Fruit fly (Drosophila melanogaster): ENCODE data around the gene Nuak.

The Nuak gene

dm6 chr3R:10353932-10354703 is 90.0 kb downstream of the Nuak start (continued):
- TF ChIP-seq Sox100B (GFP tag; optimal IDR thresholded peaks at IDR 0.05) (peak; percentile 29), croc (GFP tag; conservative IDR thresholded peaks at IDR 0.05) (peak; percentile 27; the same call in 2 of the 3 replicates), CG18619 (GFP tag; optimal IDR thresholded peaks at IDR 0.05) (peak; percentile 6), sd (tag; optimal IDR thresholded peaks at IDR 0.05) (peak; percentile 9), CG15696 (tag; optimal IDR thresholded peaks at IDR 0.05) (peak; percentile 81), CG11504 (tag; optimal IDR thresholded peaks at IDR 0.05) (peak; percentile 67), CG7556 (GFP tag; optimal IDR thresholded peaks at IDR 0.05) (peak; percentile 46), Kr (GFP tag; optimal IDR thresholded peaks at IDR 0.05) (peak; percentile 58), HLHmδ (GFP tag; optimal IDR thresholded peaks at IDR 0.05) (peak; percentile 28), grau (tag; optimal IDR thresholded peaks at IDR 0.05) (peak; percentile 99), Hr3 (GFP tag; optimal IDR thresholded peaks at IDR 0.05) (no peak), Fer1 (GFP tag; optimal IDR thresholded peaks at IDR 0.05) (peak; percentile 24), sens (GFP tag) (peak; percentile 81), pros (GFP tag; optimal IDR thresholded peaks at IDR 0.05) (peak; percentile 96), H2.0 (GFP tag; IDR thresholded peaks at IDR 0.05) (no peak), CG1602 (GFP tag; optimal IDR thresholded peaks at IDR 0.05) (peak; percentile 35), CG2202 (tag; optimal IDR thresholded peaks at IDR 0.05) (peak; percentile 41), lola (GFP tag; optimal IDR thresholded peaks at IDR 0.05) (peak in 1 of 3 experiments; percentile 78), trem (tag; optimal IDR thresholded peaks at IDR 0.05) (peak; percentile 45), zen (tag; optimal IDR thresholded peaks at IDR 0.05) (peak; percentile 29), phol (tag; optimal IDR thresholded peaks at IDR 0.05) (peak; percentile 57), Ets97D (GFP tag; optimal IDR thresholded peaks at IDR 0.05) (no peak), dmrt99B (tag; optimal IDR thresholded peaks at IDR 0.05) (peak; percentile 54), Hr51 (GFP tag; optimal IDR thresholded peaks at IDR 0.05) (peak in 1 of 2 experiments; percentile 15)

DNA sequence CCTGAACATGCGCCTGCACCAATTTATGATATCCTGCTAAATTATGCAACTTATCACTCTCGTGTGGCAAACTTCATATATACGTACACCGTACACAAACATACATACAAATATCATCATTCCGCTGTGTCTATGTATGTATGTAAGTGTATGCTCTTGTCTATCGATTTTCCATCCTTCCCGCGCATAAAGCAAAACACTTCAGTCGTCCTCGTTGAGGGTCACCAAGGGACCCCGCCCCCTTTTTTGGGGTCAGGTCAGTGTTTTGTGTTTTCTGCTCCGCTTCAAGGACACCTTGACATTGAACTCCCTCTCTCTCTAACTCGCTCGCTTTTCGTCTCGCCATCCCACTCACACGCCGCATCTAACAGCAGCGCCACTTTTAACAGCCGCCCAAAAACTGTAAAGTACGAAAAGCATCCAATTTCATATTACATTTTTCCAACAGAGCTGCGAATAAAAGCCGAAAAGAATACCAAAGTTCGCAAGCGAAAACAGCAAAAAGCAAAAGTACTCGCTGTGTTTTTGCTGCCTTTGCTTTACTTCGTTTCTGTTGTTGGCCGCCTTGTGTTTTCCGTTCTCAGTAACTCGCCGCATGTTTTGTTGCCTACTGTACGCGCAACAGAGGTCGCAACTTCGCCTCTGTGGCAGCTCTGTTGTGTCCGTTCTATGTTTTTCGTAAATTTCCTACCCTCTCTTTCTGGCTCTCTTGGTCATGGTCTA is 91.9 kb downstream of the Nuak start:
- peak; percentile 18 for TF ChIP-seq Deaf1 (tag; optimal IDR thresholded peaks at IDR 0.05)
- TF ChIP-seq CkIIα-i1 (GFP tag; IDR thresholded peaks at IDR 0.05): no peak
- TF ChIP-seq ttk (GFP tag; IDR thresholded peaks at IDR 0.05): no peak
- TF ChIP-seq abd-A (tag; optimal IDR thresholded peaks at IDR 0.05): peak; percentile 85
- peak; percentile 84 for TF ChIP-seq ERR (GFP tag; optimal IDR thresholded peaks at IDR 0.05)
- peak; percentile 47 for TF ChIP-seq Med (GFP tag)
- TF ChIP-seq Hr51 (GFP tag; optimal IDR thresholded peaks at IDR 0.05): peak in 1 of 2 experiments; percentile 56
- no peak for TF ChIP-seq trh (GFP tag; optimal IDR thresholded peaks at IDR 0.05)
- peak; percentile 4 for TF ChIP-seq CG15479 (GFP tag; optimal IDR thresholded peaks at IDR 0.05)
- TF ChIP-seq CG12155 (GFP tag; optimal IDR thresholded peaks at IDR 0.05): peak; percentile 68
- peak; percentile 6 for TF ChIP-seq Nf-YC (tag; optimal IDR thresholded peaks at IDR 0.05)
- TF ChIP-seq br (optimal IDR thresholded peaks at IDR 0.05): no peak
- TF ChIP-seq CG34422 (GFP tag; IDR thresholded peaks at IDR 0.05): no peak
- peak; percentile 96 for TF ChIP-seq onecut (GFP tag; IDR thresholded peaks at IDR 0.05)
- TF ChIP-seq CG6854 (GFP tag; optimal IDR thresholded peaks at IDR 0.05): no peak
- peak; percentile 92 for TF ChIP-seq ftz-f1 (GFP tag; optimal IDR thresholded peaks at IDR 0.05)
- no peak for TF ChIP-seq CG12942 (GFP tag; optimal IDR thresholded peaks at IDR 0.05)
- TF ChIP-seq CG5180 (GFP tag; optimal IDR thresholded peaks at IDR 0.05): peak; percentile 72
- no peak for TF ChIP-seq jumu (GFP tag; optimal IDR thresholded peaks at IDR 0.05)
- TF ChIP-seq CG17568 (GFP tag; optimal IDR thresholded peaks at IDR 0.05): no peak
- peak; percentile 24 for TF ChIP-seq CTCF (GFP tag; optimal IDR thresholded peaks at IDR 0.05)
- no peak for TF ChIP-seq Asciz (GFP tag; optimal IDR thresholded peaks at IDR 0.05)
- TF ChIP-seq CG1832 (GFP tag; optimal IDR thresholded peaks at IDR 0.05): peak; percentile 77
- TF ChIP-seq cg (GFP tag; optimal IDR thresholded peaks at IDR 0.05): peak; percentile 21
- peak; percentile 87 to 89 for TF ChIP-seq Trl (optimal IDR thresholded peaks at IDR 0.05)
- TF ChIP-seq Trl (GFP tag; optimal IDR thresholded peaks at IDR 0.05): no peak
- peak; percentile 72 for TF ChIP-seq pros (GFP tag; optimal IDR thresholded peaks at IDR 0.05)

Data from whole organism, embryonic.